Worm (Caenorhabditis elegans) whole organism, mixed stage, embryonic: ENCODE measurements around the gene cyp-29A4.

Source experiments
- M03D4.4 ChIP-seq: sonication (generic microtip); optimal IDR thresholded peaks from 2 replicates; lab custom pipeline; 2017; ENCODE audit warnings: mild to moderate bottlenecking, missing genetic modification characterization, missing compliant biosample characterization
- bed-3 ChIP-seq: fragments of 200-800 bp; sonication (Bioruptor generic); optimal IDR thresholded peaks from 3 replicates; lab custom pipeline; 2018; ENCODE audit warnings: mild to moderate bottlenecking, missing genetic modification characterization, moderate library complexity, missing compliant biosample characterization
- blmp-1 ChIP-seq: fragments of 150-350 bp; optimal IDR thresholded peaks from 2 replicates; lab custom pipeline; 2014; ENCODE audit warnings: missing biosample characterization, missing genetic modification characterization
- ceh-39 ChIP-seq: fragments of 150-350 bp; optimal IDR thresholded peaks from 2 replicates; lab custom pipeline; 2014; ENCODE audit warnings: missing biosample characterization, missing genetic modification characterization
- ceh-43 ChIP-seq: fragments of 200-800 bp; sonication (Bioruptor generic); optimal IDR thresholded peaks from 2 replicates; lab custom pipeline; 2018; ENCODE audit warnings: mild to moderate bottlenecking, missing genetic modification characterization, moderate library complexity, missing compliant biosample characterization
- ceh-83 ChIP-seq: fragments of 200-800 bp; sonication (Bioruptor generic); optimal IDR thresholded peaks from 2 replicates; lab custom pipeline; 2018; ENCODE audit warnings: mild to moderate bottlenecking, missing genetic modification characterization, missing compliant biosample characterization
- ces-1 ChIP-seq: fragments of 150-350 bp; optimal IDR thresholded peaks from 2 replicates; lab custom pipeline; 2014; ENCODE audit warnings: missing biosample characterization, missing genetic modification reagents, missing genetic modification characterization
- cnd-1 ChIP-seq: fragments of 200-800 bp; sonication (Bioruptor generic); optimal IDR thresholded peaks from 2 replicates; lab custom pipeline; 2018; ENCODE audit warnings: mild to moderate bottlenecking, missing genetic modification characterization, missing compliant biosample characterization
- drap-1 ChIP-seq: fragments of 200-800 bp; sonication (Bioruptor generic); optimal IDR thresholded peaks from 3 replicates; lab custom pipeline; 2018; ENCODE audit warnings: mild to moderate bottlenecking, missing genetic modification characterization, missing compliant biosample characterization
- elt-1 ChIP-seq: sonication (generic microtip); optimal IDR thresholded peaks from 2 replicates; lab custom pipeline; 2017; ENCODE audit warnings: missing genetic modification characterization, mild to moderate bottlenecking, missing compliant biosample characterization, antibody characterized with exemption, moderate library complexity, borderline replicate concordance; ENCODE audit not compliant: insufficient read depth
- elt-3 ChIP-seq: fragments of 150-350 bp; optimal IDR thresholded peaks from 2 replicates; lab custom pipeline; 2014; ENCODE audit warnings: missing biosample characterization, missing genetic modification characterization
- flh-1 ChIP-seq: fragments of 200-800 bp; sonication (Bioruptor generic); optimal IDR thresholded peaks from 2 replicates; lab custom pipeline; 2018; ENCODE audit warnings: mild to moderate bottlenecking, missing genetic modification characterization, moderate library complexity, missing compliant biosample characterization
- hlh-1 ChIP-seq: fragments of 150-350 bp; optimal IDR thresholded peaks from 2 replicates; lab custom pipeline; 2014; ENCODE audit warnings: missing biosample characterization, missing genetic modification reagents, missing genetic modification characterization
- lin-32 ChIP-seq: fragments of 200-800 bp; sonication (Bioruptor generic); optimal IDR thresholded peaks from 2 replicates; lab custom pipeline; 2018; ENCODE audit warnings: mild to moderate bottlenecking, missing genetic modification characterization, missing compliant biosample characterization
- lsy-2 ChIP-seq: fragments of 150-350 bp; optimal IDR thresholded peaks from 2 replicates; lab custom pipeline; 2014; ENCODE audit warnings: missing biosample characterization, missing genetic modification characterization
- mab-5 ChIP-seq: fragments of 150-350 bp; optimal IDR thresholded peaks from 2 replicates; lab custom pipeline; 2014; ENCODE audit warnings: missing biosample characterization, missing genetic modification characterization
- mep-1 ChIP-seq: fragments of 150-350 bp; optimal IDR thresholded peaks from 2 replicates; lab custom pipeline; 2017; ENCODE audit warnings: missing biosample characterization, missing genetic modification reagents, missing genetic modification characterization, inconsistent platforms
- mls-2 ChIP-seq: sonication (generic microtip); optimal IDR thresholded peaks from 2 replicates; lab custom pipeline; 2016; ENCODE audit warnings: mild to moderate bottlenecking, missing genetic modification characterization, moderate library complexity, missing compliant biosample characterization
- nhr-12 ChIP-seq: fragments of 150-350 bp; optimal IDR thresholded peaks from 2 replicates; lab custom pipeline; 2014; ENCODE audit warnings: missing biosample characterization, missing genetic modification characterization
- nhr-2 ChIP-seq: fragments of 150-350 bp; optimal IDR thresholded peaks from 2 replicates; lab custom pipeline; 2014; ENCODE audit warnings: missing biosample characterization, missing genetic modification characterization
- nhr-237 ChIP-seq: fragments of 150-350 bp; optimal IDR thresholded peaks from 2 replicates; lab custom pipeline; 2014; ENCODE audit warnings: missing biosample characterization, missing genetic modification characterization
- nhr-28 ChIP-seq: fragments of 150-350 bp; optimal IDR thresholded peaks from 2 replicates; lab custom pipeline; 2014; ENCODE audit warnings: missing biosample characterization, missing genetic modification characterization
- pha-4 ChIP-seq: fragments of 150-350 bp; optimal IDR thresholded peaks from 2 replicates; lab custom pipeline; 2018; ENCODE audit warnings: missing biosample characterization, missing genetic modification reagents, missing genetic modification characterization
- snpc-4 ChIP-seq: fragments of 150-350 bp; optimal IDR thresholded peaks from 2 replicates; lab custom pipeline; 2014; ENCODE audit warnings: missing biosample characterization, missing genetic modification characterization
- sptf-1 ChIP-seq: sonication (generic microtip); optimal IDR thresholded peaks from 2 replicates; lab custom pipeline; 2017; ENCODE audit warnings: mild to moderate bottlenecking, missing genetic modification characterization, moderate library complexity, missing compliant biosample characterization
- unc-39 ChIP-seq: fragments of 150-350 bp; optimal IDR thresholded peaks from 2 replicates; lab custom pipeline; 2014; ENCODE audit warnings: missing biosample characterization, missing genetic modification characterization
- unc-62 ChIP-seq: fragments of 150-350 bp; optimal IDR thresholded peaks from 2 replicates; lab custom pipeline; 2014; ENCODE audit warnings: missing biosample characterization, missing genetic modification reagents, missing genetic modification characterization
- zip-8 ChIP-seq: fragments of 150-350 bp; optimal IDR thresholded peaks from 2 replicates; lab custom pipeline; 2014; ENCODE audit warnings: missing biosample characterization, missing genetic modification characterization
- ztf-11 ChIP-seq: fragments of 150-350 bp; optimal IDR thresholded peaks from 2 replicates; lab custom pipeline; 2014; ENCODE audit warnings: missing biosample characterization, missing genetic modification characterization

The cyp-29A4 gene

ce11 chrV:9651294-9651693, 3.3 kb upstream of the cyp-29A4 start, which contains the start of gene T06E4.21:
T06E4.21 (plus strand) TSS chrV:9651594.
- TF ChIP-seq mls-2 (no peak), elt-1 (tag; lab: Kevin White, UChicago) (no peak), bed-3 (GFP tag; lab: Kevin White, UChicago) (no peak), ceh-39 (tag; lab: Kevin White, UChicago) (no peak), M03D4.4 (tag; lab: Kevin White, UChicago) (no peak), sptf-1 (tag; lab: Kevin White, UChicago) (no peak), pha-4 (tag; lab: Kevin White, UChicago) (no peak), mab-5 (tag; lab: Kevin White, UChicago) (no peak), cnd-1 (tag; lab: Kevin White, UChicago) (no peak), elt-3 (tag; lab: Kevin White, UChicago) (no peak)

DNA sequence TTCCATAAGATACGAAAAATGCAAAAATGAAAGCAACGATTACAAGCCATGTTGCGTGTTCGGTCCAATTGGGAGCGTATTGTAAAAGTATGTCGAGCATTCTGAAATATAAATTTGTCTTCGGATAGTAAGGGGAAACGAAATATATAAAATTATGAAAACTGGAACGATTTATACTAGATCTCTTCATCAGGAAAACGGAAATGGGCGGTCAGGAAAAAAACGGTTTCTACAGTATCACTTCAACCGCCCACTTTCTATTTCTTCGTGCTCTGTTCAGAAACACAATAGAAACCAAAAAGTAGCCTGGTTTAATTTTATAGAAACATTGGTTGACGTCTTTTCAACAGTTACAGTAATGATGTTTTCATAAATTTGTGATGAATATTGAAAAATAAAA, 7.0 kb downstream of the cyp-29A4 start, which contains the start of gene pitr-4:
TSS of gene pitr-4 (minus strand) at position 101 of the 400 bp plus-strand sequence.
- TF ChIP-seq snpc-4 (tag; lab: Kevin White, UChicago) (no peak), zip-8 (tag; lab: Kevin White, UChicago) (no peak), cnd-1 (tag; lab: Kevin White, UChicago) (no peak), mab-5 (tag; lab: Kevin White, UChicago) (no peak), ceh-83 (GFP tag; lab: Kevin White, UChicago) (no peak), ceh-39 (tag; lab: Kevin White, UChicago) (no peak), blmp-1 (no peak), nhr-237 (no peak), sptf-1 (tag; lab: Kevin White, UChicago) (no peak), ces-1 (GFP tag; lab: Kevin White, UChicago) (no peak), lin-32 (no peak), drap-1 (no peak), nhr-28 (tag; lab: Kevin White, UChicago) (no peak), bed-3 (GFP tag; lab: Kevin White, UChicago) (no peak), elt-1 (tag; lab: Kevin White, UChicago) (no peak), lsy-2 (tag; lab: Kevin White, UChicago) (no peak), hlh-1 (no peak), nhr-2 (no peak), nhr-12 (tag; lab: Kevin White, UChicago) (no peak)

DNA sequence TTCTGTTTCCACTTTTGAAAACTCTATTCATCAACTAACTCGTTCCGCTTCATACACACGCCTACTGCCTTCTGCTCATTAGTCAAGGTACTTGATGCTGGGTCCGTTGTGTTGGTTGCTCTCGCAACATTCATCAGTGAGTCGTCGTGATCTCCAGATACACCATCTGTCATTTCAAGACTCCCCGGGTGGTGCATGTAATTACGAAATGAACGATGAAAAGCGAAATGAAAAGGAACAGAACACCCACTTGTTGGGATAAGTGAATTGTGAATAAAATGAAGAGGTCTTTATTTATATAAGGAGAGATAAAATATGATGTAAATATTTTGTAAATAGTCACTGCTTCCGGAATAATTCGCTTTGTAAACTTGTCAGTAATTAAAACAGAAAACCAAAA, 9.4 kb downstream of the cyp-29A4 start:
- TF ChIP-seq lin-32, result peak; percentile 8
- no peak for TF ChIP-seq elt-1 (tag; lab: Kevin White, UChicago)
- TF ChIP-seq ces-1 (GFP tag; lab: Kevin White, UChicago), result peak; percentile 76
- TF ChIP-seq flh-1, result no peak
- no peak for TF ChIP-seq ceh-43 (GFP tag; lab: Kevin White, UChicago)
- peak; percentile 85 for TF ChIP-seq cnd-1 (tag; lab: Kevin White, UChicago)

- no peak for TF ChIP-seq nhr-237
- no peak for TF ChIP-seq mab-5 (tag; lab: Kevin White, UChicago)
- peak; percentile 32 for TF ChIP-seq mep-1 (tag; lab: Kevin White, UChicago)
- no peak for TF ChIP-seq cnd-1 (tag; lab: Kevin White, UChicago)
- peak; percentile 10 for TF ChIP-seq lsy-2 (tag; lab: Kevin White, UChicago)
- peak; percentile 65 for TF ChIP-seq ces-1 (GFP tag; lab: Kevin White, UChicago)
- peak; percentile 38 for TF ChIP-seq unc-39
- TF ChIP-seq unc-62 (GFP tag; lab: Kevin White, UChicago), result no peak
- TF ChIP-seq, all 35 proteins: peak for 4
Measured at ce11 chrV:9664620-9665019, 10.1 kb downstream of the cyp-29A4 start.

- TF ChIP-seq bed-3 (GFP tag; lab: Kevin White, UChicago) (no peak), nhr-237 (no peak), ces-1 (GFP tag; lab: Kevin White, UChicago) (peak; percentile 62)
Measured at ce11 chrV:9666394-9666793, 11.8 kb downstream of the cyp-29A4 start, which contains the start of gene ZK287.1. ZK287.1 (plus strand) TSS chrV:9666694.

ce11 chrV:9672495-9672894, 17.9 kb downstream of the cyp-29A4 start:
- TF ChIP-seq elt-1 (tag; lab: Kevin White, UChicago), result no peak
- TF ChIP-seq unc-62 (GFP tag; lab: Kevin White, UChicago), result no peak
- no peak for TF ChIP-seq mab-5 (tag; lab: Kevin White, UChicago)
- no peak for TF ChIP-seq ceh-43 (GFP tag; lab: Kevin White, UChicago)
- no peak for TF ChIP-seq ces-1 (GFP tag; lab: Kevin White, UChicago)
- TF ChIP-seq pha-4 (tag; lab: Kevin White, UChicago), result no peak
- TF ChIP-seq mls-2, result no peak
- TF ChIP-seq nhr-28 (tag; lab: Kevin White, UChicago), result no peak
- no peak for TF ChIP-seq nhr-2
- no peak for TF ChIP-seq bed-3 (GFP tag; lab: Kevin White, UChicago)
- TF ChIP-seq ztf-11, result no peak
- no peak for TF ChIP-seq hlh-1
